Fruit fly (Drosophila melanogaster) whole organism, wandering third instar larva: Measurements from ENCODE around the gene CG17477.
A peak's percentile ranks its signal among the peaks of the same experiment; 100 is the strongest.

ENCODE experiments used
- Abd-B ChIP-seq: fragments of >200 bp; optimal IDR thresholded peaks from 2 replicates; lab custom pipeline; 2017; ENCODE audit warnings: missing biosample characterization, missing genetic modification characterization
- CG32264 ChIP-seq: fragments of 200-800 bp; sonication (Bioruptor generic); optimal IDR thresholded peaks from 2 replicates; lab custom pipeline; 2016; ENCODE audit warnings: missing biosample characterization, missing genetic modification characterization
- CG9705 ChIP-seq: fragments of 200-800 bp; sonication (Bioruptor generic); optimal IDR thresholded peaks from 2 replicates; lab custom pipeline; 2018; ENCODE audit warnings: missing biosample characterization, mild to moderate bottlenecking, missing genetic modification characterization
- CrebA ChIP-seq: fragments of 200-800 bp; sonication (Bioruptor generic); optimal IDR thresholded peaks from 2 replicates; lab custom pipeline; 2016; ENCODE audit warnings: missing biosample characterization, mild to moderate bottlenecking, missing genetic modification characterization, borderline replicate concordance
- Dfd ChIP-seq: fragments of >200 bp; optimal IDR thresholded peaks from 2 replicates; lab custom pipeline; 2017; ENCODE audit warnings: missing biosample characterization, missing genetic modification characterization
- Dif ChIP-seq: fragments of 200-275, 200-300 bp; sonication (Bioruptor generic); optimal IDR thresholded peaks from 2 replicates; lab custom pipeline; 2018; ENCODE audit warnings: missing biosample characterization, missing genetic modification characterization; ENCODE audit not compliant: partially characterized antibody
- GATAd ChIP-seq: sonication (Bioruptor generic); optimal IDR thresholded peaks from 2 replicates; lab custom pipeline; 2016; ENCODE audit warnings: missing biosample characterization, missing genetic modification characterization
- HLH106 ChIP-seq: fragments of 200-800 bp; optimal IDR thresholded peaks from 3 replicates; lab custom pipeline; 2019; ENCODE audit warnings: missing biosample characterization, mild to moderate bottlenecking, missing genetic modification characterization, moderate library complexity
- Hnf4 ChIP-seq: fragments of 200-800 bp; sonication (Bioruptor generic); optimal IDR thresholded peaks from 2 replicates; lab custom pipeline; 2016; ENCODE audit warnings: missing biosample characterization, mild to moderate bottlenecking, missing genetic modification characterization
- Hr78 ChIP-seq: fragments of >200 bp; optimal IDR thresholded peaks from 2 replicates; lab custom pipeline; 2017; ENCODE audit warnings: missing biosample characterization, missing genetic modification characterization
- Hr83 ChIP-seq: fragments of 200-300 bp; sonication (Bioruptor generic); optimal IDR thresholded peaks from 2 replicates; lab custom pipeline; 2016; ENCODE audit warnings: missing biosample characterization, mild to moderate bottlenecking, missing genetic modification characterization, moderate library complexity; ENCODE audit not compliant: poor library complexity, severe bottlenecking
- Jra ChIP-seq: sonication (Bioruptor generic); optimal IDR thresholded peaks from 2 replicates; lab custom pipeline; 2016; ENCODE audit warnings: missing biosample characterization, missing genetic modification characterization
- Mio ChIP-seq: sonication (Bioruptor generic); optimal IDR thresholded peaks from 2 replicates; lab custom pipeline; 2016; ENCODE audit warnings: missing biosample characterization, missing genetic modification characterization
- Myc ChIP-seq: fragments of >200 bp; optimal IDR thresholded peaks from 2 replicates; lab custom pipeline; 2017
- OdsH ChIP-seq: fragments of 200-800 bp; sonication (Bioruptor generic); optimal IDR thresholded peaks from 2 replicates; lab custom pipeline; 2016; ENCODE audit warnings: missing biosample characterization, mild to moderate bottlenecking, missing genetic modification characterization
- Rel ChIP-seq, 2 experiments: fragments of 200-800 bp; sonication (Bioruptor generic) in 1 of 2; optimal IDR thresholded peaks; 2 replicates in 1 of 2; 3 replicates in 1 of 2; lab custom pipeline; 2016 to 2019; ENCODE audit warnings: mild to moderate bottlenecking in 2 of 2, missing biosample characterization in 2 of 2, missing genetic modification characterization in 2 of 2, moderate library complexity in 1 of 2
- Sp1 ChIP-seq: fragments of 200-800 bp; sonication (Bioruptor generic); optimal IDR thresholded peaks from 3 replicates; lab custom pipeline; 2019; ENCODE audit warnings: missing biosample characterization, mild to moderate bottlenecking, missing genetic modification characterization, moderate library complexity
- Vsx2 ChIP-seq: fragments of 200-300, 225-300 bp; sonication (Bioruptor generic); optimal IDR thresholded peaks from 2 replicates; lab custom pipeline; 2018; ENCODE audit warnings: missing biosample characterization, missing genetic modification characterization; ENCODE audit not compliant: partially characterized antibody
- br ChIP-seq: fragments of 200-800 bp; sonication (Bioruptor generic); optimal IDR thresholded peaks from 2 replicates; lab custom pipeline; 2016; ENCODE audit warnings: missing biosample characterization, missing genetic modification characterization
- brk ChIP-seq: fragments of 200-800 bp; sonication (Bioruptor generic); optimal IDR thresholded peaks from 2 replicates; lab custom pipeline; 2016; ENCODE audit warnings: missing biosample characterization, mild to moderate bottlenecking, missing genetic modification characterization
- dl ChIP-seq, 2 experiments: fragments of 175-275, 200-275 bp in 1 of 2; fragments of 200-275 bp in 1 of 2; sonication (Bioruptor generic); optimal IDR thresholded peaks; lab custom pipeline; 2018; ENCODE audit warnings: mild to moderate bottlenecking in 2 of 2, missing biosample characterization in 2 of 2, missing genetic modification characterization in 2 of 2, moderate library complexity in 2 of 2; ENCODE audit not compliant: partially characterized antibody in 2 of 2, insufficient read depth in 1 of 2
- dmrt93B ChIP-seq: fragments of 200-800 bp; sonication (Bioruptor generic); optimal IDR thresholded peaks from 2 replicates; lab custom pipeline; 2018; ENCODE audit warnings: missing biosample characterization, mild to moderate bottlenecking, missing genetic modification characterization
- dsf ChIP-seq: sonication (Bioruptor generic); optimal IDR thresholded peaks from 2 replicates; lab custom pipeline; 2016; ENCODE audit warnings: missing biosample characterization, missing genetic modification characterization, borderline replicate concordance
- ey ChIP-seq: fragments of 200-800 bp; sonication (Bioruptor generic); optimal IDR thresholded peaks from 2 replicates; lab custom pipeline; 2016; ENCODE audit warnings: missing biosample characterization, missing genetic modification characterization
- foxo ChIP-seq, 2 experiments: fragments of 200-800 bp; sonication (Bioruptor generic); optimal IDR thresholded peaks; 2 replicates in 1 of 2; 3 replicates in 1 of 2; lab custom pipeline; 2016 to 2017; ENCODE audit warnings: missing biosample characterization in 2 of 2, missing genetic modification characterization in 2 of 2
- fru ChIP-seq: fragments of 200-800 bp; sonication (Bioruptor generic); optimal IDR thresholded peaks from 3 replicates; lab custom pipeline; 2016; ENCODE audit warnings: missing biosample characterization, mild to moderate bottlenecking, missing genetic modification characterization
- h ChIP-seq: fragments of 200-800 bp; sonication (Bioruptor generic); optimal IDR thresholded peaks from 3 replicates; lab custom pipeline; 2016; ENCODE audit warnings: missing biosample characterization, mild to moderate bottlenecking, missing genetic modification characterization
- jim ChIP-seq: fragments of 175-275, 200-325 bp; sonication (Bioruptor generic); optimal IDR thresholded peaks from 2 replicates; lab custom pipeline; 2016; ENCODE audit warnings: missing biosample characterization, mild to moderate bottlenecking, missing genetic modification characterization
- lola ChIP-seq: fragments of >200 bp; optimal IDR thresholded peaks from 2 replicates; lab custom pipeline; 2017; ENCODE audit warnings: missing biosample characterization, missing genetic modification characterization
- psq ChIP-seq: fragments of 200-800 bp; sonication (Bioruptor generic); optimal IDR thresholded peaks from 3 replicates; lab custom pipeline; 2017; ENCODE audit warnings: missing biosample characterization, mild to moderate bottlenecking, missing genetic modification characterization, moderate library complexity
- rgr ChIP-seq: fragments of 200-800 bp; sonication (Bioruptor generic); optimal IDR thresholded peaks from 3 replicates; lab custom pipeline; 2016; ENCODE audit warnings: missing biosample characterization, mild to moderate bottlenecking, missing genetic modification characterization
- sage ChIP-seq: fragments of 200-800 bp; sonication (Bioruptor generic); optimal IDR thresholded peaks from 2 replicates; lab custom pipeline; 2016; ENCODE audit warnings: missing biosample characterization, mild to moderate bottlenecking, missing genetic modification characterization
- sv ChIP-seq: fragments of 200-800 bp; sonication (Bioruptor generic); optimal IDR thresholded peaks from 3 replicates; lab custom pipeline; 2016; ENCODE audit warnings: missing biosample characterization, missing genetic modification characterization
- tai ChIP-seq: sonication (Bioruptor generic); optimal IDR thresholded peaks from 2 replicates; lab custom pipeline; 2016; ENCODE audit warnings: missing biosample characterization, missing genetic modification characterization
- usp ChIP-seq: fragments of >200 bp; optimal IDR thresholded peaks from 2 replicates; lab custom pipeline; 2017; ENCODE audit warnings: missing biosample characterization, missing genetic modification characterization
- woc ChIP-seq: sonication (Bioruptor generic); optimal IDR thresholded peaks from 2 replicates; lab custom pipeline; 2016; ENCODE audit warnings: missing biosample characterization, mild to moderate bottlenecking, missing genetic modification characterization

Gene CG17477

dm6 chr3R:17118917-17119378 lies 7.8 kb downstream of the CG17477 start:
- TF ChIP-seq sage (peak; percentile 73), Sp1 (GFP tag; lab: Kevin White, UChicago) (peak; percentile 39), tai (no peak), CG32264 (GFP tag; lab: Kevin White, UChicago) (peak; percentile 15), psq (GFP tag; lab: Kevin White, UChicago) (no peak), Rel (GFP tag; optimal IDR thresholded peaks at IDR 0.05; lab: Kevin White, UChicago) (no peak), Rel (tag; optimal IDR thresholded peaks at IDR 0.05; lab: Kevin White, UChicago) (peak; percentile 22), h (GFP tag; lab: Kevin White, UChicago) (no peak), dl (GFP tag; optimal IDR thresholded peaks at IDR 0.05; lab: Kevin White, UChicago; ENCODE audit: insufficient read depth in 1 of 2, partially characterized antibody in 2 of 2) (peak; percentile 29 to 60), Dif (peak; percentile 59), br (GFP tag; lab: Kevin White, UChicago) (peak; percentile 12), lola (peak; percentile 45), CrebA (GFP tag; lab: Kevin White, UChicago) (peak; percentile 74), Abd-B (GFP tag; lab: Kevin White, UChicago) (no peak), usp (GFP tag; lab: Kevin White, UChicago) (no peak), Hr78 (GFP tag; lab: Kevin White, UChicago) (no peak), brk (GFP tag; lab: Kevin White, UChicago) (peak; percentile 38), foxo (GFP tag; optimal IDR thresholded peaks at IDR 0.05; lab: Kevin White, UChicago) (peak in 1 of 2 experiments; percentile 32), Hr83 (peak; percentile 45)

dm6 chr3R:17117607-17118327 lies 9.0 kb downstream of the CG17477 start:
- TF ChIP-seq HLH106: peak; percentile 77
- TF ChIP-seq woc (GFP tag; lab: Kevin White, UChicago): peak; percentile 79
- TF ChIP-seq Hnf4 (GFP tag; lab: Kevin White, UChicago): peak; percentile 22
- no peak for TF ChIP-seq dl (GFP tag; optimal IDR thresholded peaks at IDR 0.05; lab: Kevin White, UChicago; ENCODE audit: insufficient read depth in 1 of 2, partially characterized antibody in 2 of 2)
- no peak for TF ChIP-seq tai
- no peak for TF ChIP-seq lola
- no peak for TF ChIP-seq brk (GFP tag; lab: Kevin White, UChicago)
- no peak for TF ChIP-seq Vsx2
- peak; percentile 72 for TF ChIP-seq Sp1 (GFP tag; lab: Kevin White, UChicago)
- TF ChIP-seq Mio: no peak
- TF ChIP-seq Rel (GFP tag; optimal IDR thresholded peaks at IDR 0.05; lab: Kevin White, UChicago): no peak
- peak; percentile 2 for TF ChIP-seq Rel (tag; optimal IDR thresholded peaks at IDR 0.05; lab: Kevin White, UChicago)
- TF ChIP-seq jim (GFP tag; lab: Kevin White, UChicago): no peak
- no peak for TF ChIP-seq CG9705 (GFP tag; lab: Kevin White, UChicago)
- TF ChIP-seq Jra (GFP tag; lab: Kevin White, UChicago): no peak
- peak; percentile 55 for TF ChIP-seq br (GFP tag; lab: Kevin White, UChicago)
- no peak for TF ChIP-seq Hr78 (GFP tag; lab: Kevin White, UChicago)
- peak; percentile 8 for TF ChIP-seq sage
- no peak for TF ChIP-seq Dfd
- peak; percentile 84 for TF ChIP-seq psq (GFP tag; lab: Kevin White, UChicago)
- TF ChIP-seq Myc (lab: Kevin White, UChicago): no peak
- TF ChIP-seq OdsH: peak; percentile 71
- TF ChIP-seq h (GFP tag; lab: Kevin White, UChicago): peak; percentile 79
- no peak for TF ChIP-seq usp (GFP tag; lab: Kevin White, UChicago)
- TF ChIP-seq dsf (GFP tag; lab: Kevin White, UChicago): no peak
- no peak for TF ChIP-seq sv
- peak in 1 of 2 experiments; percentile 57 for TF ChIP-seq foxo (GFP tag; optimal IDR thresholded peaks at IDR 0.05; lab: Kevin White, UChicago)
- peak; percentile 40 for TF ChIP-seq dmrt93B
- no peak for TF ChIP-seq GATAd (GFP tag; lab: Kevin White, UChicago)
- peak; percentile 52 for TF ChIP-seq rgr
- peak; percentile 64 for TF ChIP-seq fru (GFP tag; lab: Kevin White, UChicago)
- no peak for TF ChIP-seq Abd-B (GFP tag; lab: Kevin White, UChicago)
- no peak for TF ChIP-seq CG32264 (GFP tag; lab: Kevin White, UChicago)
- peak; percentile 65 for TF ChIP-seq ey (GFP tag; lab: Kevin White, UChicago)
- TF ChIP-seq, all 38 proteins: peak for 15
